Fruit fly (Drosophila melanogaster): ENCODE measurements around the gene CG15459.

CG15459 gene

DNA sequence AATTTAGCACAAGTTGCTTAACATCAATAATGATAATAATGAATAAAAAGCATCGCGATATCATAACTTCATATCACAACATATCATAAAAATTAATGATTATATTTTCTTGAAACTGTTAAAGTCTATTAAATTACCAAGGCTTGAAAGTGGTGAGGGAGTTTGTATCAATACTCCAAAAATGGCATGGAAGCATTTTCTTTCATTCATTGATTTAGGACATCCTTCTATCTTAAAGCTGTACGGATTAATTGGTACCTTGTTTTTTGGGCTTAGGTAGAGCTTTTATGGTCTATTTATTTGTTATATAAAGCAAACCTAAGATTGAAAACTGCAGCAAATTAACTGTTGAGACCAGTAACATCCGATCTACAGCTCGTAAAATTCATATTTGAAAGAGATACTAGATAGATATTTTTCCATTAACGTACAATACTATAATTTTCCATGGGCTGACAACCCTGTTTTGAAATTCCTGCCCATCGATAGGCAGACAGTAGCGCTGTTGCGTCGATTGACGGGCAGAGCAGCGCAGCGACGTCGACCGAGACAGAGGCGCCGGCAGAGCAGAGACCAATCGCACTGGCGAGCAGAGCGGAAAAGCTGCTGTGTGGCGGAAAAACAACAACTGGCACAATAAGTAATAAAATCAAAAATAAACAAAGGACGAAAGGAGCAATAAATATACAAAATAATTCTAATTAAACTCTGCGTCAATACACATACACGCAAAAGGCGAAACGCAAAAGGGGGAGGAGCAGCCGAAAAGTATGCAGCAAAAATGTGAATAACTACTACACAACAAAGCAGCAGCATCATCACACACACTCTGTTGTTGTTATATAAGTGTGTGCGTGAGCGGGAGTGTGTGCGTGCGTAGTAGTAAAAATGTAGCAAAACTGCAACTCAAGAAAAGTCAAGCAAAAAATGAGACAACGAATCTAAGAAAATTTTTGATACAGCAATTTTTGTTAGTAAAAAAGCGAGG is 20.3 kb upstream of the CG15459 start, which contains the start of gene CG1695 (continued):
- TF ChIP-seq sd (tag; optimal IDR thresholded peaks at IDR 0.05) (peak; percentile 84), gem (tag; optimal IDR thresholded peaks at IDR 0.05) (peak; percentile 41), Gug (GFP tag; IDR thresholded peaks at IDR 0.05) (no peak), Hr39 (optimal IDR thresholded peaks at IDR 0.05) (no peak), HLH3B (GFP tag; IDR thresholded peaks at IDR 0.05) (0 out of 2 replicates have a peak, but pooled peaks have one; percentile 23), CG16813 (GFP tag; IDR thresholded peaks at IDR 0.05; ENCODE audit: partially characterized antibody) (no peak), fu2 (GFP tag; optimal IDR thresholded peaks at IDR 0.05) (peak; percentile 13), PHDP (tag; optimal IDR thresholded peaks at IDR 0.05) (no peak), CG3281 (GFP tag; optimal IDR thresholded peaks at IDR 0.05) (peak; percentile 24), CHES-1-like (GFP tag; optimal IDR thresholded peaks at IDR 0.05) (peak; percentile 18), fd64A (GFP tag; optimal IDR thresholded peaks at IDR 0.05) (no peak), CG1024 (GFP tag; IDR thresholded peaks at IDR 0.05) (no peak), CG18599 (GFP tag; optimal IDR thresholded peaks at IDR 0.05) (peak; percentile 29), HLH4C (GFP tag; IDR thresholded peaks at IDR 0.05; ENCODE audit: partially characterized antibody) (no peak), Ravus (GFP tag; IDR thresholded peaks at IDR 0.05) (no peak), Abd-B (GFP tag; optimal IDR thresholded peaks at IDR 0.05) (peak; percentile 17), sim (GFP tag; IDR thresholded peaks at IDR 0.05) (no peak), CG6175 (GFP tag; IDR thresholded peaks at IDR 0.05) (no peak), Pdp1 (GFP tag; optimal IDR thresholded peaks at IDR 0.05) (peak; percentile 1 to 71), prd (optimal IDR thresholded peaks at IDR 0.05) (no peak), prd (GFP tag; IDR thresholded peaks at IDR 0.05) (0 out of 3 replicates have a peak, but pooled peaks have one; percentile 4), CG13775 (GFP tag; optimal IDR thresholded peaks at IDR 0.05) (peak; percentile 7), CG12659 (GFP tag; optimal IDR thresholded peaks at IDR 0.05) (peak; percentile 34), dysf (GFP tag; IDR thresholded peaks at IDR 0.05) (0 out of 3 replicates have a peak, but pooled peaks have one; percentile 28), eyg (GFP tag; optimal IDR thresholded peaks at IDR 0.05) (no peak), H2.0 (GFP tag; IDR thresholded peaks at IDR 0.05) (0 out of 2 replicates have a peak, but pooled peaks have one; percentile 11), CG30403 (GFP tag; optimal IDR thresholded peaks at IDR 0.05) (peak; percentile 53), cg (GFP tag; optimal IDR thresholded peaks at IDR 0.05) (peak; percentile 74), CG9437 (GFP tag; optimal IDR thresholded peaks at IDR 0.05) (peak; percentile 51), CG7786 (GFP tag; optimal IDR thresholded peaks at IDR 0.05) (no peak), CG1602 (GFP tag; optimal IDR thresholded peaks at IDR 0.05) (peak; percentile 3), Adf1 (GFP tag; IDR thresholded peaks at IDR 0.05) (peak; percentile 97), CoRest (tag; optimal IDR thresholded peaks at IDR 0.05) (peak; percentile 36), oc (tag; optimal IDR thresholded peaks at IDR 0.05) (no peak), dmrt99B (tag; optimal IDR thresholded peaks at IDR 0.05) (peak; percentile 26), CG12104 (GFP tag; optimal IDR thresholded peaks at IDR 0.05) (peak; percentile 8), unc-4 (GFP tag; IDR thresholded peaks at IDR 0.05; ENCODE audit: partially characterized antibody) (peak; percentile 39; the same call in 1 of the 2 replicates), BEAF-32 (GFP tag; optimal IDR thresholded peaks at IDR 0.05) (peak; percentile 42), Dref (GFP tag; IDR thresholded peaks at IDR 0.05) (peak; percentile 59), Sox100B (GFP tag; optimal IDR thresholded peaks at IDR 0.05) (peak; percentile 11), CG17361 (GFP tag; IDR thresholded peaks at IDR 0.05) (0 out of 3 replicates have a peak, but pooled peaks have one; percentile 23), Ptx1 (GFP tag; IDR thresholded peaks at IDR 0.05) (peak; percentile 12; the same call in 1 of the 2 replicates), Dp (GFP tag; optimal IDR thresholded peaks at IDR 0.05) (peak; percentile 17), Hsf (GFP tag; optimal IDR thresholded peaks at IDR 0.05) (peak; percentile 26), Chrac-16 (GFP tag; optimal IDR thresholded peaks at IDR 0.05) (no peak), E2f2 (GFP tag; IDR thresholded peaks at IDR 0.05) (peak; percentile 35; the same call in 1 of the 2 replicates), CG9727 (GFP tag; optimal IDR thresholded peaks at IDR 0.05) (peak; percentile 30), pfk (GFP tag; optimal IDR thresholded peaks at IDR 0.05) (no peak)
